Worm (Caenorhabditis elegans) whole organism, L4 larva: ENCODE data around the gene sra-13.
A peak's percentile ranks its signal among the peaks of the same experiment; 100 is the strongest.

Experiments used
- F44E2.7 ChIP-seq: fragments of 200-800 bp; sonication (Bioruptor generic); IDR thresholded peaks from 2 replicates; pipeline ENCODE4 v2.1.2; 2022; ENCODE audit warnings: missing genetic modification characterization, missing compliant biosample characterization
- Y48G9A.11 ChIP-seq: fragments of 200-800 bp; sonication (Bioruptor generic); IDR thresholded peaks from 2 replicates; pipeline ENCODE4 v1.3.6; 2022; ENCODE audit warnings: missing genetic modification reagents, missing genetic modification characterization, missing compliant biosample characterization
- aha-1 ChIP-seq: fragments of 150-350 bp; peaks from one replicate; lab custom pipeline; 2014; ENCODE audit warnings: missing biosample characterization, missing genetic modification characterization
- aly-2 ChIP-seq: sonication (generic microtip); optimal IDR thresholded peaks from 2 replicates; lab custom pipeline; 2018; ENCODE audit warnings: missing biosample characterization, missing genetic modification characterization
- arid-1 ChIP-seq: fragments of 200-800 bp; sonication (Bioruptor generic); conservative IDR thresholded peaks from 2 replicates; pipeline ENCODE4 v1.3.6; 2022; ENCODE audit warnings: missing genetic modification reagents, missing genetic modification characterization, missing compliant biosample characterization
- ceh-28 ChIP-seq: fragments of 150-350 bp; optimal IDR thresholded peaks from 2 replicates; lab custom pipeline; 2014; ENCODE audit warnings: missing biosample characterization, missing genetic modification reagents, missing genetic modification characterization
- ceh-44 ChIP-seq: fragments of 200-800 bp; sonication (Bioruptor generic); IDR thresholded peaks from 2 replicates; pipeline ENCODE4 v1.3.6; 2022; ENCODE audit warnings: missing genetic modification reagents, missing genetic modification characterization, missing compliant biosample characterization
- ctbp-1 ChIP-seq: fragments of 200-800 bp; sonication (Bioruptor generic); IDR thresholded peaks from 2 replicates; pipeline ENCODE4 v1.3.6; 2022; ENCODE audit warnings: missing genetic modification reagents, missing genetic modification characterization, missing compliant biosample characterization
- dmd-6 ChIP-seq: fragments of 200-800 bp; sonication (Bioruptor generic); IDR thresholded peaks from 2 replicates; pipeline ENCODE4 v1.3.6; 2022; ENCODE audit warnings: missing genetic modification reagents, missing genetic modification characterization, missing compliant biosample characterization
- dpl-1 ChIP-seq: fragments of 150-350 bp; optimal IDR thresholded peaks from 2 replicates; lab custom pipeline; 2014; ENCODE audit warnings: missing biosample characterization, missing genetic modification reagents, missing genetic modification characterization
- dve-1 ChIP-seq: sonication (generic microtip); optimal IDR thresholded peaks from 2 replicates; lab custom pipeline; 2017; ENCODE audit warnings: antibody characterized with exemption, mild to moderate bottlenecking, missing genetic modification characterization, missing compliant biosample characterization; ENCODE audit not compliant: insufficient read depth
- egl-27 ChIP-seq: sonication (generic microtip); optimal IDR thresholded peaks from 3 replicates; lab custom pipeline; 2017; ENCODE audit warnings: missing biosample characterization, missing genetic modification reagents, missing genetic modification characterization
- fos-1 ChIP-seq: fragments of 150-350 bp; optimal IDR thresholded peaks from 2 replicates; lab custom pipeline; 2014; ENCODE audit warnings: missing biosample characterization, missing genetic modification characterization
- hif-1 ChIP-seq, 2 experiments: sonication (generic microtip); optimal IDR thresholded peaks; 2 replicates each; lab custom pipeline; 2016 to 2017; ENCODE audit warnings: missing compliant biosample characterization in 2 of 2, missing genetic modification characterization in 2 of 2, missing genetic modification reagents in 2 of 2, missing genotype in 2 of 2, mild to moderate bottlenecking in 1 of 2
- hlh-11 ChIP-seq: fragments of 200-800 bp; sonication (Bioruptor generic); optimal IDR thresholded peaks from 2 replicates; lab custom pipeline; 2018; ENCODE audit warnings: mild to moderate bottlenecking, missing genetic modification characterization, missing compliant biosample characterization
- hlh-30 ChIP-seq: sonication (generic microtip); optimal IDR thresholded peaks from 2 replicates; lab custom pipeline; 2017; ENCODE audit warnings: antibody characterized with exemption, mild to moderate bottlenecking, missing genetic modification characterization, missing compliant biosample characterization; ENCODE audit not compliant: insufficient read depth
- lin-13 ChIP-seq: fragments of 150-350 bp; optimal IDR thresholded peaks from 2 replicates; lab custom pipeline; 2014; ENCODE audit warnings: missing biosample characterization, missing genetic modification reagents, missing genetic modification characterization
- lin-15B ChIP-seq: fragments of 150-350 bp; sonication (generic microtip); optimal IDR thresholded peaks from 3 replicates; lab custom pipeline; 2014; ENCODE audit warnings: missing biosample characterization, missing genetic modification characterization
- lin-38 ChIP-seq: fragments of 200-800 bp; sonication (Bioruptor generic); IDR thresholded peaks from 2 replicates; pipeline ENCODE4 v1.3.6; 2022; ENCODE audit warnings: missing genetic modification reagents, missing genetic modification characterization, missing compliant biosample characterization
- lir-3 ChIP-seq: sonication (generic microtip); optimal IDR thresholded peaks from 2 replicates; lab custom pipeline; 2016; ENCODE audit warnings: mild to moderate bottlenecking, missing genetic modification characterization, missing compliant biosample characterization
- madf-5 ChIP-seq, 2 experiments: fragments of 200-800 bp; sonication (Bioruptor generic); IDR thresholded peaks; 2 replicates each; pipeline ENCODE4 v1.3.6; 2022; ENCODE audit warnings: missing compliant biosample characterization in 2 of 2, missing genetic modification characterization in 2 of 2
- mdl-1 ChIP-seq, 2 experiments: fragments of 150-350 bp in 1 of 2; sonication (generic microtip) in 1 of 2; optimal IDR thresholded peaks; 2 replicates each; lab custom pipeline; 2014 to 2017; ENCODE audit warnings: missing biosample characterization in 2 of 2, missing genetic modification characterization in 2 of 2
- mdt-29 ChIP-seq: fragments of 200-800 bp; sonication (Bioruptor generic); IDR thresholded peaks from 2 replicates; pipeline ENCODE4 v1.3.6; 2022; ENCODE audit warnings: missing genetic modification reagents, missing genetic modification characterization, missing compliant biosample characterization
- mes-2 ChIP-seq: sonication (generic microtip); optimal IDR thresholded peaks from 2 replicates; lab custom pipeline; 2016; ENCODE audit warnings: missing genotype, mild to moderate bottlenecking, missing genetic modification characterization, missing compliant biosample characterization; ENCODE audit not compliant: poor library complexity, severe bottlenecking
- mxl-3 ChIP-seq: fragments of 200-800 bp; sonication (Bioruptor generic); optimal IDR thresholded peaks from 2 replicates; lab custom pipeline; 2018; ENCODE audit warnings: mild to moderate bottlenecking, missing genetic modification characterization, missing compliant biosample characterization
- nhr-10 ChIP-seq: fragments of 150-350 bp; optimal IDR thresholded peaks from 2 replicates; lab custom pipeline; 2014; ENCODE audit warnings: missing biosample characterization, missing genetic modification characterization
- nhr-102 ChIP-seq: sonication (generic microtip); optimal IDR thresholded peaks from 2 replicates; lab custom pipeline; 2016; ENCODE audit warnings: mild to moderate bottlenecking, missing genetic modification characterization, moderate library complexity, missing compliant biosample characterization
- nhr-11 ChIP-seq: fragments of 150-350 bp; optimal IDR thresholded peaks from 2 replicates; lab custom pipeline; 2014; ENCODE audit warnings: missing biosample characterization, missing genetic modification characterization
- nhr-111 ChIP-seq: fragments of 200-800 bp; sonication (Bioruptor generic); optimal IDR thresholded peaks from 2 replicates; lab custom pipeline; 2018; ENCODE audit warnings: mild to moderate bottlenecking, missing genetic modification characterization, missing compliant biosample characterization
- nhr-25 ChIP-seq: sonication (generic microtip); optimal IDR thresholded peaks from 2 replicates; lab custom pipeline; 2017; ENCODE audit warnings: missing genetic modification characterization, mild to moderate bottlenecking, missing compliant biosample characterization, antibody characterized with exemption, moderate library complexity, borderline replicate concordance; ENCODE audit not compliant: insufficient read depth
- nhr-28 ChIP-seq: fragments of 150-350 bp; optimal IDR thresholded peaks from 2 replicates; lab custom pipeline; 2014; ENCODE audit warnings: missing biosample characterization, missing genetic modification characterization
- nhr-42 ChIP-seq: fragments of 200-800 bp; sonication (Bioruptor generic); IDR thresholded peaks from 2 replicates; pipeline ENCODE4 v1.3.6; 2022; ENCODE audit warnings: missing genetic modification characterization, missing compliant biosample characterization
- nhr-76 ChIP-seq: fragments of 150-350 bp; optimal IDR thresholded peaks from 2 replicates; lab custom pipeline; 2014; ENCODE audit warnings: missing biosample characterization, missing genetic modification characterization
- nhr-77 ChIP-seq: fragments of 150-350 bp; optimal IDR thresholded peaks from 2 replicates; lab custom pipeline; 2014; ENCODE audit warnings: missing biosample characterization, missing genetic modification characterization
- pha-4 ChIP-seq, 2 experiments: fragments of 150-350 bp in 1 of 2; fragments of 200-800 bp in 1 of 2; sonication (Bioruptor generic) in 1 of 2; IDR thresholded peaks in 1 of 2; optimal IDR thresholded peaks in 1 of 2; 2 replicates each; pipeline versions ENCODE4 v1.3.6 to Lab custom; 2014 to 2022; ENCODE audit warnings: missing genetic modification characterization in 2 of 2, missing genetic modification reagents in 2 of 2, missing biosample characterization in 1 of 2, missing compliant biosample characterization in 1 of 2
- snpc-4 ChIP-seq: fragments of 150-350 bp; optimal IDR thresholded peaks from 2 replicates; lab custom pipeline; 2014; ENCODE audit warnings: missing biosample characterization, missing genetic modification characterization
- unc-130 ChIP-seq: sonication (generic microtip); optimal IDR thresholded peaks from 2 replicates; lab custom pipeline; 2016; ENCODE audit warnings: missing genetic modification reagents, missing genetic modification characterization, missing compliant biosample characterization
- unc-62 ChIP-seq, 3 experiments: fragments of 150-350 bp in 1 of 3; sonication (generic microtip); optimal IDR thresholded peaks in 2 of 3; peaks in 1 of 3; 1 replicate in 1 of 3; 2 replicates in 2 of 3; lab custom pipeline; 2014 to 2017; ENCODE audit warnings: missing biosample characterization in 3 of 3, missing genetic modification characterization in 3 of 3, missing genetic modification reagents in 3 of 3, missing genotype in 1 of 3
- vab-7 ChIP-seq: fragments of 200-800 bp; sonication (Bioruptor generic); IDR thresholded peaks from 2 replicates; pipeline ENCODE4 v1.3.6; 2022; ENCODE audit warnings: missing genetic modification reagents, missing genetic modification characterization, missing compliant biosample characterization

The sra-13 gene

ce11 chrII:8431954-8432353 lies 24.5 kb downstream of the sra-13 start, which contains the start of gene acp-2:
Gene acp-2, minus strand, starts transcription at chrII:8432054.
- no peak for TF ChIP-seq dpl-1 (GFP tag; lab: Kevin White, UChicago)
- no peak for TF ChIP-seq lin-15B (tag; lab: Kevin White, UChicago)
- no peak for TF ChIP-seq nhr-25 (tag; lab: Kevin White, UChicago)
- TF ChIP-seq Y48G9A.11, result no peak
- TF ChIP-seq pha-4 (GFP tag; IDR thresholded peaks at IDR 0.05; lab: Robert Waterston, UW), result no peak
- TF ChIP-seq pha-4 (tag; optimal IDR thresholded peaks at IDR 0.05; lab: Kevin White, UChicago), result no peak
- TF ChIP-seq dmd-6 (GFP tag; lab: Robert Waterston, UW), result no peak
- TF ChIP-seq arid-1 (GFP tag; lab: Robert Waterston, UW), result no peak
- TF ChIP-seq mes-2 (tag; lab: Kevin White, UChicago), result no peak
- TF ChIP-seq snpc-4, result no peak
- TF ChIP-seq nhr-77 (tag; lab: Kevin White, UChicago), result no peak
- TF ChIP-seq unc-130 (GFP tag; lab: Kevin White, UChicago), result no peak
- no peak for TF ChIP-seq nhr-102 (tag; lab: Kevin White, UChicago)
- no peak for TF ChIP-seq mdt-29
- TF ChIP-seq aly-2 (tag; lab: Kevin White, UChicago), result no peak
- TF ChIP-seq madf-5 (GFP tag; IDR thresholded peaks at IDR 0.05; lab: Robert Waterston, UW), result no peak
- no peak for TF ChIP-seq mxl-3 (GFP tag; lab: Kevin White, UChicago)
- TF ChIP-seq nhr-28 (tag; lab: Kevin White, UChicago), result no peak
- no peak for TF ChIP-seq F44E2.7 (GFP tag; lab: Robert Waterston, UW)
- no peak for TF ChIP-seq lin-38
- TF ChIP-seq lir-3 (tag; lab: Kevin White, UChicago), result no peak
- TF ChIP-seq, all 104 proteins: peak for 0

DNA sequence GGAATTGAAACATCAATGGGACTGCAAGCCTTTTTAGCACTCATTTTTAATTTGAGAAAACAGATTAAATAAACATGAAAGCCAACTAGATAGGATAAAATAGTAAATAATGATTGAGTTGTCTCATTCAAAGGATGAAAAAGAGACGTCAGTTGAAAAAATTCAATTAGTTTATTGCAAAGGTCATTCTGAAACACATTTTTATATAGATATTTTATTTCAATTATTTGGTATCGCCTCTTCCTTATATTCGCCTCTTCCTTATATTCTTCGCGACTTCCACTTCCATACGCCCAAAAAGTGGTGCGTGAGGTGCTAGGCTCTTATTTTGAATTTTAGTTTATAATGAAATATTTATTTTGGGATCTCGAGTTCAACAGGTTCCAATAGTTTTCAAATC lies 27.5 kb downstream of the sra-13 start, which contains the start of gene acp-4:
Gene acp-4, minus strand, starts transcription at position 101 of the 400 bp plus-strand sequence.
- TF ChIP-seq unc-130 (GFP tag; lab: Kevin White, UChicago) (no peak), nhr-77 (tag; lab: Kevin White, UChicago) (no peak), ceh-44 (GFP tag; lab: Robert Waterston, UW) (no peak), egl-27 (tag; lab: Kevin White, UChicago) (no peak), mxl-3 (GFP tag; lab: Kevin White, UChicago) (no peak), nhr-111 (no peak), aly-2 (tag; lab: Kevin White, UChicago) (no peak), fos-1 (tag; lab: Kevin White, UChicago) (no peak), nhr-42 (GFP tag; lab: Robert Waterston, UW) (no peak), dve-1 (tag; lab: Kevin White, UChicago) (no peak)

DNA sequence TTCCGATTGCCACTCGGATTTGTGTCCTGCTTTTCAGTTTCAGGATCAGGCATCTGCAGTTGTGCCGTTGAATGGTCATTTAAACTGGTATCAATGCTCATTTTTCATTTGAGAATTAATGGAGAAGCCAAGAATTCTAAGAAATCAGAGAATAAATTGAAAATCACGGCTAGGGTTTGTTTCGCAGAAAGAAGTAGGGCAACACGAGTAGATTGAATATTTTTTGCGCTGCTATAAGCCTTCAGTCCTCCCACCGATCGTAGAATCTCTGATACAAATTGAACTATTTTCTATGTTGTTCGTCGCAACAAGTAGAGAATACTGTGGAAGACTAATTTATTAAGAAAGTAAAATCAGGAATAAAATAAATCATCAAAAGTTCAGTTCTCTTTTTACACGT lies 29.6 kb downstream of the sra-13 start, which contains the start of gene acp-3:
Gene acp-3, minus strand, starts transcription at position 101 of the 400 bp plus-strand sequence.
- TF ChIP-seq unc-62 (GFP tag; optimal IDR thresholded peaks at IDR 0.05 in 1 of 2; lab: Kevin White, UChicago), result peak in 1 of 2 experiments; percentile 68
- TF ChIP-seq unc-62 (tag; optimal IDR thresholded peaks at IDR 0.05; lab: Kevin White, UChicago), result no peak
- TF ChIP-seq aha-1 (tag; lab: Kevin White, UChicago), result peak; percentile 84
- TF ChIP-seq hif-1 (tag; optimal IDR thresholded peaks at IDR 0.05; lab: Kevin White, UChicago), result no peak

ce11 chrII:8438791-8439287 lies 31.4 kb downstream of the sra-13 start, which contains the start of gene lips-10:
Gene lips-10, plus strand, starts transcription at chrII:8439168.
- TF ChIP-seq nhr-28 (tag; lab: Kevin White, UChicago) (peak; percentile 91), unc-62 (GFP tag; optimal IDR thresholded peaks at IDR 0.05 in 1 of 2; lab: Kevin White, UChicago) (peak in 1 of 2 experiments; percentile 13), unc-62 (tag; optimal IDR thresholded peaks at IDR 0.05; lab: Kevin White, UChicago) (no peak), nhr-11 (no peak)
- TF ChIP-seq, all 104 proteins: peak for 2

- TF ChIP-seq ceh-28 (tag; lab: Kevin White, UChicago), result no peak
- TF ChIP-seq lin-13 (GFP tag; lab: Kevin White, UChicago), result no peak
- peak; percentile 11 for TF ChIP-seq hlh-11
- TF ChIP-seq vab-7 (GFP tag; lab: Robert Waterston, UW), result no peak
- TF ChIP-seq ctbp-1 (GFP tag; lab: Robert Waterston, UW), result no peak
- peak; percentile 48; the same call in 1 of the 2 replicates for TF ChIP-seq dmd-6 (GFP tag; lab: Robert Waterston, UW)
- no peak for TF ChIP-seq nhr-77 (tag; lab: Kevin White, UChicago)
- TF ChIP-seq hlh-30, result peak; percentile 51
- no peak for TF ChIP-seq Y48G9A.11
- TF ChIP-seq nhr-76, result no peak
- peak; percentile 77 for TF ChIP-seq nhr-28 (tag; lab: Kevin White, UChicago)
- peak in 1 of 2 experiments; percentile 35 for TF ChIP-seq mdl-1 (tag; optimal IDR thresholded peaks at IDR 0.05; lab: Kevin White, UChicago)
- TF ChIP-seq nhr-10, result no peak
These were observed 32.6 kb downstream of the sra-13 start for ce11 chrII:8440097-8440496.
